Fruit fly (Drosophila melanogaster) whole organism, embryonic: ENCODE results near the gene CG11726.

Source experiments
- CG12659 ChIP-seq: fragments of 200-800 bp; sonication (Bioruptor generic); optimal IDR thresholded peaks from 3 replicates; lab custom pipeline; 2017; ENCODE audit warnings: mild to moderate bottlenecking, missing biosample characterization, missing genetic modification reagents, missing genetic modification characterization
- CG12769 ChIP-seq: fragments of 200-800 bp; sonication (Bioruptor generic); optimal IDR thresholded peaks from 2 replicates; lab custom pipeline; 2019; ENCODE audit warnings: missing biosample characterization, mild to moderate bottlenecking, missing genetic modification characterization, moderate library complexity
- CG13123 ChIP-seq: fragments of 200-800 bp; sonication (Bioruptor generic); optimal IDR thresholded peaks from 2 replicates; lab custom pipeline; 2016; ENCODE audit warnings: missing biosample characterization, missing genetic modification characterization
- CG13894 ChIP-seq: fragments of 200-800 bp; sonication (Bioruptor generic); optimal IDR thresholded peaks from 3 replicates; lab custom pipeline; 2018; ENCODE audit warnings: missing biosample characterization, mild to moderate bottlenecking, missing genetic modification characterization, moderate library complexity
- CG14667 ChIP-seq: fragments of 200-800 bp; sonication (Bioruptor generic); IDR thresholded peaks from 2 replicates; pipeline ENCODE4 v1.3.6; 2022; ENCODE audit warnings: missing biosample characterization, missing genetic modification characterization
- CG15011 ChIP-seq: fragments of 200-800 bp; sonication (Bioruptor generic); optimal IDR thresholded peaks from 3 replicates; lab custom pipeline; 2018; ENCODE audit warnings: missing biosample characterization, mild to moderate bottlenecking, missing genetic modification characterization
- CG15269 ChIP-seq: fragments of 200-800 bp; sonication (Bioruptor generic); optimal IDR thresholded peaks from 2 replicates; lab custom pipeline; 2018; ENCODE audit warnings: missing biosample characterization, mild to moderate bottlenecking, missing genetic modification characterization, moderate library complexity
- CG1647 ChIP-seq: fragments of 200-800 bp; sonication (Bioruptor generic); optimal IDR thresholded peaks from 3 replicates; lab custom pipeline; 2016; ENCODE audit warnings: missing biosample characterization, missing genetic modification characterization
- CG17385 ChIP-seq: fragments of 200-800 bp; sonication (Bioruptor generic); optimal IDR thresholded peaks from 3 replicates; lab custom pipeline; 2018; ENCODE audit warnings: missing biosample characterization, mild to moderate bottlenecking, missing genetic modification characterization
- CG34224 ChIP-seq: fragments of 200-800 bp; sonication (Bioruptor generic); IDR thresholded peaks from 3 replicates; pipeline ENCODE4 v1.3.6; 2022; ENCODE audit warnings: missing biosample characterization, missing genetic modification characterization; ENCODE audit not compliant: partially characterized antibody
- CG5180 ChIP-seq: fragments of 200-800 bp; sonication (Bioruptor generic); optimal IDR thresholded peaks from 3 replicates; lab custom pipeline; 2017; ENCODE audit warnings: missing biosample characterization, missing genetic modification characterization, mild to moderate bottlenecking, moderate library complexity, missing genetic modification reagents
- CG6854 ChIP-seq: fragments of 200-800 bp; sonication (Bioruptor generic); optimal IDR thresholded peaks from 3 replicates; lab custom pipeline; 2017; ENCODE audit warnings: missing biosample characterization, mild to moderate bottlenecking, missing genetic modification characterization
- CG9727 ChIP-seq: fragments of 200-800 bp; sonication (Bioruptor generic); optimal IDR thresholded peaks from 3 replicates; lab custom pipeline; 2017; ENCODE audit warnings: missing biosample characterization, mild to moderate bottlenecking, missing genetic modification characterization
- Camta ChIP-seq: fragments of 200-800 bp; sonication (Bioruptor generic); optimal IDR thresholded peaks from 2 replicates; lab custom pipeline; 2016; ENCODE audit warnings: missing biosample characterization, missing genetic modification characterization
- Chrac-16 ChIP-seq: fragments of 200-800 bp; sonication (Bioruptor generic); optimal IDR thresholded peaks from 3 replicates; lab custom pipeline; 2016; ENCODE audit warnings: missing biosample characterization, missing genetic modification characterization
- D ChIP-seq, 2 experiments: fragments of 200-800 bp in 1 of 2; fragments of >200 bp in 1 of 2; sonication (Bioruptor generic) in 1 of 2; optimal IDR thresholded peaks; 2 replicates in 1 of 2; 3 replicates in 1 of 2; lab custom pipeline; 2017; ENCODE audit warnings: mild to moderate bottlenecking in 1 of 2, missing biosample characterization in 1 of 2, missing genetic modification characterization in 1 of 2, missing genetic modification reagents in 1 of 2
- Dbx ChIP-seq: fragments of 200-800 bp; sonication (Bioruptor generic); IDR thresholded peaks from 3 replicates; pipeline ENCODE4 v1.3.6; 2022; ENCODE audit warnings: missing biosample characterization, missing genetic modification characterization
- H15 ChIP-seq: fragments of 200-800 bp; sonication (Bioruptor generic); IDR thresholded peaks from 3 replicates; pipeline ENCODE4 v1.3.6; 2022; ENCODE audit warnings: missing biosample characterization, missing genetic modification characterization
- Hr39 ChIP-seq: fragments of >200 bp; optimal IDR thresholded peaks from 2 replicates; lab custom pipeline; 2017
- MTF-1 ChIP-seq: fragments of 200-800 bp; sonication (Bioruptor generic); optimal IDR thresholded peaks from 2 replicates; lab custom pipeline; 2018; ENCODE audit warnings: missing biosample characterization, mild to moderate bottlenecking, missing genetic modification characterization, borderline replicate concordance
- NK7.1 ChIP-seq: fragments of 200-800 bp; sonication (Bioruptor generic); optimal IDR thresholded peaks from 3 replicates; lab custom pipeline; 2016; ENCODE audit warnings: missing biosample characterization, missing genetic modification characterization
- Neu2 ChIP-seq: fragments of 200-800 bp; sonication (Bioruptor generic); optimal IDR thresholded peaks from 3 replicates; lab custom pipeline; 2016; ENCODE audit warnings: missing biosample characterization, missing genetic modification characterization, borderline replicate concordance
- Nf-YB ChIP-seq: fragments of 200-800 bp; sonication (Bioruptor generic); optimal IDR thresholded peaks from 3 replicates; lab custom pipeline; 2019; ENCODE audit warnings: missing biosample characterization, mild to moderate bottlenecking, missing genetic modification characterization, moderate library complexity
- PHDP ChIP-seq: fragments of 200-800 bp; sonication (Bioruptor generic); optimal IDR thresholded peaks from 3 replicates; lab custom pipeline; 2018; ENCODE audit warnings: missing biosample characterization, mild to moderate bottlenecking, missing genetic modification characterization, moderate library complexity
- Ptx1 ChIP-seq: fragments of 200-800 bp; sonication (Bioruptor generic); IDR thresholded peaks from 2 replicates; pipeline ENCODE4 v1.3.6; 2022; ENCODE audit warnings: missing biosample characterization, missing genetic modification characterization
- Ravus ChIP-seq: fragments of 200-800 bp; sonication (Bioruptor generic); IDR thresholded peaks from 2 replicates; pipeline ENCODE4 v1.3.6; 2022; ENCODE audit warnings: missing biosample characterization, missing genetic modification characterization
- Stat92E ChIP-seq, 3 experiments: fragments of >200 bp in 2 of 3; fragments of 200-800 bp in 1 of 3; sonication (Bioruptor generic) in 1 of 3; optimal IDR thresholded peaks; 2 replicates each; lab custom pipeline; 2017 to 2019; ENCODE audit warnings: missing biosample characterization in 3 of 3, missing genetic modification characterization in 3 of 3, mild to moderate bottlenecking in 1 of 3, moderate library complexity in 1 of 3
- Tbp ChIP-seq: fragments of >200 bp; optimal IDR thresholded peaks from 2 replicates; lab custom pipeline; 2018; ENCODE audit warnings: missing biosample characterization, missing genetic modification characterization
- ap ChIP-seq: fragments of 200-800 bp; sonication (Bioruptor generic); IDR thresholded peaks from 2 replicates; pipeline ENCODE4 v1.3.6; 2022; ENCODE audit warnings: missing biosample characterization, missing genetic modification characterization
- bcd ChIP-seq: fragments of 200-800 bp; sonication (Bioruptor generic); optimal IDR thresholded peaks from 2 replicates; lab custom pipeline; 2017; ENCODE audit warnings: missing biosample characterization, mild to moderate bottlenecking, missing genetic modification characterization
- caup ChIP-seq: fragments of 200-800 bp; sonication (Bioruptor generic); optimal IDR thresholded peaks from 3 replicates; lab custom pipeline; 2017; ENCODE audit warnings: missing biosample characterization, mild to moderate bottlenecking, missing genetic modification characterization, moderate library complexity; ENCODE audit not compliant: severe bottlenecking
- dmrt99B ChIP-seq: fragments of 200-800 bp; sonication (Bioruptor generic); optimal IDR thresholded peaks from 2 replicates; lab custom pipeline; 2018; ENCODE audit warnings: missing biosample characterization, mild to moderate bottlenecking, missing genetic modification characterization, moderate library complexity
- en ChIP-seq: fragments of 200-800 bp; sonication (Bioruptor generic); optimal IDR thresholded peaks from 2 replicates; lab custom pipeline; 2016; ENCODE audit warnings: missing biosample characterization, missing genetic modification characterization
- fd102C ChIP-seq: fragments of 200-800 bp; sonication (Bioruptor generic); optimal IDR thresholded peaks from 2 replicates; lab custom pipeline; 2018; ENCODE audit warnings: missing biosample characterization, mild to moderate bottlenecking, missing genetic modification characterization, moderate library complexity
- fd3F ChIP-seq: fragments of 200-800 bp; sonication (Bioruptor generic); optimal IDR thresholded peaks from 2 replicates; lab custom pipeline; 2018; ENCODE audit warnings: missing biosample characterization, mild to moderate bottlenecking, missing genetic modification characterization, moderate library complexity
- hkb ChIP-seq, 2 experiments: fragments of 200-800 bp in 1 of 2; fragments of >200 bp in 1 of 2; sonication (Bioruptor generic) in 1 of 2; IDR thresholded peaks in 1 of 2; optimal IDR thresholded peaks in 1 of 2; 2 replicates each; pipeline versions ENCODE4 v1.3.6 to Lab custom; 2017 to 2022; ENCODE audit warnings: missing biosample characterization in 1 of 2, missing genetic modification characterization in 1 of 2
- lmd ChIP-seq: fragments of 200-800 bp; sonication (Bioruptor generic); IDR thresholded peaks from 2 replicates; pipeline ENCODE4 v1.3.6; 2022; ENCODE audit warnings: missing biosample characterization, missing genetic modification characterization
- maf-S ChIP-seq: fragments of 200-800 bp; sonication (Bioruptor generic); optimal IDR thresholded peaks from 2 replicates; lab custom pipeline; 2016; ENCODE audit warnings: missing biosample characterization, missing genetic modification characterization
- nerfin-1 ChIP-seq: fragments of 200-800 bp; sonication (Bioruptor generic); optimal IDR thresholded peaks from 3 replicates; lab custom pipeline; 2019; ENCODE audit warnings: missing biosample characterization, mild to moderate bottlenecking, missing genetic modification characterization, moderate library complexity
- oc ChIP-seq: fragments of 200-800 bp; sonication (Bioruptor generic); optimal IDR thresholded peaks from 2 replicates; lab custom pipeline; 2018; ENCODE audit warnings: missing biosample characterization, mild to moderate bottlenecking, missing genetic modification characterization, moderate library complexity
- pfk ChIP-seq: fragments of 200-800 bp; sonication (Bioruptor generic); optimal IDR thresholded peaks from 2 replicates; lab custom pipeline; 2018; ENCODE audit warnings: missing biosample characterization, mild to moderate bottlenecking, missing genetic modification characterization, moderate library complexity
- rib ChIP-seq: fragments of 200-800 bp; sonication (Bioruptor generic); IDR thresholded peaks from 2 replicates; pipeline ENCODE4 v1.3.6; 2022; ENCODE audit warnings: missing biosample characterization, missing genetic modification characterization
- seq ChIP-seq: fragments of 200-800 bp; sonication (Bioruptor generic); IDR thresholded peaks from 2 replicates; pipeline ENCODE4 v1.3.6; 2022; ENCODE audit warnings: missing biosample characterization, missing genetic modification characterization
- sna ChIP-seq: fragments of 200-800 bp; sonication (Bioruptor generic); IDR thresholded peaks from 2 replicates; pipeline ENCODE4 v1.3.6; 2022; ENCODE audit warnings: missing biosample characterization, missing genetic modification characterization; ENCODE audit not compliant: partially characterized antibody
- stwl ChIP-seq: fragments of 200-800 bp; sonication (Bioruptor generic); optimal IDR thresholded peaks from 3 replicates; lab custom pipeline; 2018; ENCODE audit warnings: missing biosample characterization, mild to moderate bottlenecking, missing genetic modification characterization, moderate library complexity
- tgo ChIP-seq: fragments of 200-800 bp; sonication (Bioruptor generic); IDR thresholded peaks from 3 replicates; pipeline ENCODE4 v1.3.6; 2022; ENCODE audit warnings: missing biosample characterization, missing genetic modification characterization
- tll ChIP-seq, 2 experiments: fragments of 200-800 bp in 1 of 2; fragments of >200 bp in 1 of 2; sonication (Bioruptor generic) in 1 of 2; optimal IDR thresholded peaks; 2 replicates each; lab custom pipeline; 2017 to 2019; ENCODE audit warnings: missing biosample characterization in 2 of 2, missing genetic modification characterization in 2 of 2, mild to moderate bottlenecking in 1 of 2, moderate library complexity in 1 of 2
- vfl ChIP-seq: fragments of 200-800 bp; sonication (Bioruptor generic); optimal IDR thresholded peaks from 2 replicates; lab custom pipeline; 2016; ENCODE audit warnings: missing biosample characterization, missing genetic modification characterization
- vvl ChIP-seq: fragments of 200-800 bp; sonication (Bioruptor generic); IDR thresholded peaks from 2 replicates; pipeline ENCODE4 v1.3.6; 2022; ENCODE audit warnings: missing biosample characterization, missing genetic modification characterization

The CG11726 gene

DNA sequence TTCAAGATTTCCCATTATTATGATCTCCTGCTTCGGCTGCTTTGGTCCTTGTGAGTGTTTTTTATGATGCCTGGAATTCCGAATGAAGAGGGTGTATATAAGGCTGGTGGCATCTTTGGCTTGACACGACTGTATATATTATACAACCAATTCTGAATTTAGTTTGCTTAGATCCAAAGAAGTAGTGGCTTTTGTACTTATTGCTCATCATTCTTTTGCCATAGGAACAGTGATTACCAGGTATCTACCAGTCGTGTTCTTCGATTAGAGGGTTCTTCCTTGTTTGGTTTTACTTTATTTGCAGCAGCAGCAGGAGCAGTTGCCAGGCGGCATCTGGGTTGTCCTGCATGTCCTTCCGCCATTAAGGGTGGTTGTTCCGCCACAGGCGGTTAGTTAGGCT is 9.1 kb downstream of the CG11726 start (continued):
- TF ChIP-seq Chrac-16 (GFP tag; lab: Kevin White, UChicago): peak; percentile 53
- no peak for TF ChIP-seq stwl
- TF ChIP-seq Hr39 (lab: Kevin White, UChicago): no peak
- TF ChIP-seq CG14667 (GFP tag; lab: Robert Waterston, UW): peak; percentile 63
- TF ChIP-seq Camta (GFP tag; lab: Kevin White, UChicago): peak; percentile 45
- TF ChIP-seq Ptx1 (GFP tag; lab: Robert Waterston, UW): peak; percentile 71
- TF ChIP-seq maf-S (GFP tag; lab: Kevin White, UChicago): no peak
- TF ChIP-seq rib (GFP tag; lab: Robert Waterston, UW): no peak
- TF ChIP-seq D (optimal IDR thresholded peaks at IDR 0.05; lab: Kevin White, UChicago): no peak
- TF ChIP-seq D (GFP tag; optimal IDR thresholded peaks at IDR 0.05; lab: Kevin White, UChicago): peak; percentile 39
- TF ChIP-seq Tbp (GFP tag; lab: Kevin White, UChicago): no peak
- no peak for TF ChIP-seq sna (GFP tag; lab: Robert Waterston, UW)
- no peak for TF ChIP-seq H15
- no peak for TF ChIP-seq pfk (GFP tag; lab: Kevin White, UChicago)
- peak; percentile 13 for TF ChIP-seq caup (GFP tag; lab: Kevin White, UChicago)
- peak; percentile 63 for TF ChIP-seq lmd
- no peak for TF ChIP-seq CG15011
- no peak for TF ChIP-seq CG34224 (GFP tag; lab: Robert Waterston, UW)
- peak; percentile 9 for TF ChIP-seq vfl (GFP tag; lab: Kevin White, UChicago)
- TF ChIP-seq PHDP: peak; percentile 37
- TF ChIP-seq tll (GFP tag; optimal IDR thresholded peaks at IDR 0.05; lab: Kevin White, UChicago): no peak
- peak; percentile 17 for TF ChIP-seq Nf-YB (GFP tag; lab: Kevin White, UChicago)
- no peak for TF ChIP-seq fd102C (GFP tag; lab: Kevin White, UChicago)
- no peak for TF ChIP-seq CG5180 (GFP tag; lab: Kevin White, UChicago)
- no peak for TF ChIP-seq CG13894 (tag; lab: Kevin White, UChicago)
- no peak for TF ChIP-seq en
- peak; percentile 29 for TF ChIP-seq CG1647 (GFP tag; lab: Kevin White, UChicago)
- TF ChIP-seq dmrt99B (tag; lab: Kevin White, UChicago): peak; percentile 64
- 0 out of 2 replicates have a peak, but pooled peaks have one; percentile 21 for TF ChIP-seq seq (GFP tag; lab: Robert Waterston, UW)
- TF ChIP-seq CG15269 (tag; lab: Kevin White, UChicago): peak; percentile 32
- TF ChIP-seq CG12659: peak; percentile 20
- peak; percentile 20 for TF ChIP-seq CG13123 (GFP tag; lab: Kevin White, UChicago)
- TF ChIP-seq Dbx (GFP tag; lab: Robert Waterston, UW): 0 out of 3 replicates have a peak, but pooled peaks have one; percentile 33
- no peak for TF ChIP-seq MTF-1 (GFP tag; lab: Kevin White, UChicago)
- TF ChIP-seq ap (GFP tag; lab: Robert Waterston, UW): peak; percentile 38; the same call in 1 of the 2 replicates
- no peak for TF ChIP-seq oc (tag; lab: Kevin White, UChicago)
- TF ChIP-seq Ravus (GFP tag; lab: Robert Waterston, UW): no peak
- no peak for TF ChIP-seq Stat92E (GFP tag; optimal IDR thresholded peaks at IDR 0.05; lab: Kevin White, UChicago)
- TF ChIP-seq bcd (GFP tag; lab: Kevin White, UChicago): peak; percentile 47
- TF ChIP-seq hkb (optimal IDR thresholded peaks at IDR 0.05; lab: Kevin White, UChicago): no peak
- peak; percentile 60 for TF ChIP-seq hkb (GFP tag; IDR thresholded peaks at IDR 0.05; lab: Robert Waterston, UW)
- peak; percentile 18 for TF ChIP-seq NK7.1 (GFP tag; lab: Kevin White, UChicago)
- no peak for TF ChIP-seq Neu2
- peak; percentile 78 for TF ChIP-seq vvl (GFP tag; lab: Robert Waterston, UW)
- TF ChIP-seq CG12769 (tag; lab: Kevin White, UChicago): peak; percentile 29
- no peak for TF ChIP-seq CG6854 (GFP tag; lab: Kevin White, UChicago)
- TF ChIP-seq tgo (GFP tag; lab: Robert Waterston, UW): peak; percentile 73
- peak; percentile 81 for TF ChIP-seq CG9727 (GFP tag; lab: Kevin White, UChicago)
- TF ChIP-seq nerfin-1: no peak
- TF ChIP-seq fd3F (GFP tag; lab: Kevin White, UChicago): peak; percentile 46
- TF ChIP-seq CG17385 (GFP tag; lab: Kevin White, UChicago): peak; percentile 27
